Worm (Caenorhabditis elegans) whole organism, L4 larva: ENCODE measurements around the gene Y39G8B.7.

Experiments
- F26F4.8 ChIP-seq: fragments of 200-800 bp; sonication (Bioruptor generic); conservative IDR thresholded peaks from 2 replicates; pipeline ENCODE4 v1.3.6; 2022; ENCODE audit warnings: missing genetic modification characterization, missing compliant biosample characterization
- F37D6.2 ChIP-seq: sonication (generic microtip); optimal IDR thresholded peaks from 2 replicates; lab custom pipeline; 2016; ENCODE audit warnings: mild to moderate bottlenecking, missing genetic modification characterization, missing compliant biosample characterization
- R02D3.7 ChIP-seq: fragments of 150-350 bp; sonication (generic microtip); optimal IDR thresholded peaks from 3 replicates; lab custom pipeline; 2014; ENCODE audit warnings: missing biosample characterization, missing genetic modification characterization
- Y105C5A.15 ChIP-seq: fragments of 200-800 bp; sonication (Bioruptor generic); IDR thresholded peaks from 2 replicates; pipeline ENCODE4 v1.3.6; 2022; ENCODE audit warnings: missing genetic modification characterization, missing compliant biosample characterization
- Y5F2A.4 ChIP-seq: fragments of 200-800 bp; sonication (Bioruptor generic); optimal IDR thresholded peaks from 2 replicates; lab custom pipeline; 2018; ENCODE audit warnings: mild to moderate bottlenecking, missing genetic modification characterization, missing compliant biosample characterization
- Y75B8A.6 ChIP-seq: fragments of 200-800 bp; sonication (Bioruptor generic); IDR thresholded peaks from 2 replicates; pipeline ENCODE4 v1.3.6; 2022; ENCODE audit warnings: missing genetic modification reagents, missing genetic modification characterization, missing compliant biosample characterization
- aha-1 ChIP-seq: fragments of 150-350 bp; peaks from one replicate; lab custom pipeline; 2014; ENCODE audit warnings: missing biosample characterization, missing genetic modification characterization
- arid-1 ChIP-seq: fragments of 200-800 bp; sonication (Bioruptor generic); conservative IDR thresholded peaks from 2 replicates; pipeline ENCODE4 v1.3.6; 2022; ENCODE audit warnings: missing genetic modification reagents, missing genetic modification characterization, missing compliant biosample characterization
- attf-4 ChIP-seq: sonication (generic microtip); optimal IDR thresholded peaks from 3 replicates; lab custom pipeline; 2017; ENCODE audit warnings: missing biosample characterization, missing genetic modification characterization
- ceh-28 ChIP-seq: fragments of 150-350 bp; optimal IDR thresholded peaks from 2 replicates; lab custom pipeline; 2014; ENCODE audit warnings: missing biosample characterization, missing genetic modification reagents, missing genetic modification characterization
- ceh-32 ChIP-seq: sonication (generic microtip); optimal IDR thresholded peaks from 2 replicates; lab custom pipeline; 2016; ENCODE audit warnings: mild to moderate bottlenecking, missing genetic modification characterization, missing compliant biosample characterization; ENCODE audit not compliant: poor library complexity
- ceh-82 ChIP-seq: sonication (generic microtip); optimal IDR thresholded peaks from 2 replicates; lab custom pipeline; 2017; ENCODE audit warnings: missing biosample characterization, missing genetic modification characterization
- ces-1 ChIP-seq: fragments of 150-350 bp; sonication (generic microtip); optimal IDR thresholded peaks from 4 replicates; lab custom pipeline; 2014; ENCODE audit warnings: missing biosample characterization, missing genetic modification reagents, missing genetic modification characterization
- daf-12 ChIP-seq: fragments of 150-350 bp; optimal IDR thresholded peaks from 2 replicates; lab custom pipeline; 2014; ENCODE audit warnings: missing biosample characterization, missing genetic modification reagents, missing genetic modification characterization
- daf-16 ChIP-seq, 3 experiments: sonication (generic microtip); optimal IDR thresholded peaks; 2 replicates each; lab custom pipeline; 2016 to 2017; ENCODE audit warnings: missing genetic modification characterization in 3 of 3, missing genetic modification reagents in 3 of 3, mild to moderate bottlenecking in 2 of 3, missing compliant biosample characterization in 2 of 3, missing biosample characterization in 1 of 3, moderate library complexity in 1 of 3
- daf-19 ChIP-seq: fragments of 200-800 bp; sonication (Bioruptor generic); conservative IDR thresholded peaks from 2 replicates; pipeline ENCODE4 v1.3.6; 2022; ENCODE audit warnings: missing genetic modification characterization, missing compliant biosample characterization
- daf-8 ChIP-seq: fragments of 200-800 bp; sonication (Bioruptor generic); IDR thresholded peaks from 2 replicates; pipeline ENCODE4 v1.3.6; 2022; ENCODE audit warnings: missing genetic modification characterization, missing compliant biosample characterization
- dmd-9 ChIP-seq: fragments of 200-800 bp; sonication (Bioruptor generic); IDR thresholded peaks from 2 replicates; pipeline ENCODE4 v1.3.6; 2022; ENCODE audit warnings: missing genetic modification reagents, missing genetic modification characterization, missing compliant biosample characterization
- dpl-1 ChIP-seq: fragments of 150-350 bp; optimal IDR thresholded peaks from 2 replicates; lab custom pipeline; 2014; ENCODE audit warnings: missing biosample characterization, missing genetic modification reagents, missing genetic modification characterization
- duxl-1 ChIP-seq: sonication (generic microtip); optimal IDR thresholded peaks from 2 replicates; lab custom pipeline; 2016; ENCODE audit warnings: mild to moderate bottlenecking, missing genetic modification characterization, moderate library complexity, missing compliant biosample characterization; ENCODE audit not compliant: poor library complexity
- egl-43 ChIP-seq: fragments of 200-800 bp; sonication (Bioruptor generic); IDR thresholded peaks from 2 replicates; pipeline ENCODE4 v1.3.6; 2022; ENCODE audit warnings: missing genetic modification reagents, missing genetic modification characterization, missing compliant biosample characterization
- hif-1 ChIP-seq, 2 experiments: sonication (generic microtip); optimal IDR thresholded peaks; 2 replicates each; lab custom pipeline; 2016 to 2017; ENCODE audit warnings: missing compliant biosample characterization in 2 of 2, missing genetic modification characterization in 2 of 2, missing genetic modification reagents in 2 of 2, missing genotype in 2 of 2, mild to moderate bottlenecking in 1 of 2
- hlh-11 ChIP-seq: fragments of 200-800 bp; sonication (Bioruptor generic); optimal IDR thresholded peaks from 2 replicates; lab custom pipeline; 2018; ENCODE audit warnings: mild to moderate bottlenecking, missing genetic modification characterization, missing compliant biosample characterization
- hlh-30 ChIP-seq: sonication (generic microtip); optimal IDR thresholded peaks from 2 replicates; lab custom pipeline; 2017; ENCODE audit warnings: antibody characterized with exemption, mild to moderate bottlenecking, missing genetic modification characterization, missing compliant biosample characterization; ENCODE audit not compliant: insufficient read depth
- jun-1 ChIP-seq: fragments of 150-350 bp; optimal IDR thresholded peaks from 2 replicates; lab custom pipeline; 2014; ENCODE audit warnings: missing biosample characterization, missing genetic modification reagents, missing genetic modification characterization
- lim-7 ChIP-seq: fragments of 200-800 bp; sonication (Bioruptor generic); IDR thresholded peaks from 2 replicates; pipeline ENCODE4 v1.3.6; 2022; ENCODE audit warnings: missing genetic modification characterization, missing compliant biosample characterization
- lin-29 ChIP-seq: fragments of 200-800 bp; sonication (Bioruptor generic); IDR thresholded peaks from 2 replicates; pipeline ENCODE4 v1.3.6; 2022; ENCODE audit warnings: missing genetic modification reagents, missing genetic modification characterization, missing compliant biosample characterization
- lir-3 ChIP-seq: sonication (generic microtip); optimal IDR thresholded peaks from 2 replicates; lab custom pipeline; 2016; ENCODE audit warnings: mild to moderate bottlenecking, missing genetic modification characterization, missing compliant biosample characterization
- madf-5 ChIP-seq, 2 experiments: fragments of 200-800 bp; sonication (Bioruptor generic); IDR thresholded peaks; 2 replicates each; pipeline ENCODE4 v1.3.6; 2022; ENCODE audit warnings: missing compliant biosample characterization in 2 of 2, missing genetic modification characterization in 2 of 2
- mdl-1 ChIP-seq, 2 experiments: fragments of 150-350 bp in 1 of 2; sonication (generic microtip) in 1 of 2; optimal IDR thresholded peaks; 2 replicates each; lab custom pipeline; 2014 to 2017; ENCODE audit warnings: missing biosample characterization in 2 of 2, missing genetic modification characterization in 2 of 2
- mep-1 ChIP-seq: fragments of 150-350 bp; sonication (generic microtip); optimal IDR thresholded peaks from 3 replicates; lab custom pipeline; 2014; ENCODE audit warnings: missing biosample characterization, missing genetic modification characterization
- mes-2 ChIP-seq: sonication (generic microtip); optimal IDR thresholded peaks from 2 replicates; lab custom pipeline; 2016; ENCODE audit warnings: missing genotype, mild to moderate bottlenecking, missing genetic modification characterization, missing compliant biosample characterization; ENCODE audit not compliant: poor library complexity, severe bottlenecking
- nhr-102 ChIP-seq: sonication (generic microtip); optimal IDR thresholded peaks from 2 replicates; lab custom pipeline; 2016; ENCODE audit warnings: mild to moderate bottlenecking, missing genetic modification characterization, moderate library complexity, missing compliant biosample characterization
- nhr-111 ChIP-seq: fragments of 200-800 bp; sonication (Bioruptor generic); optimal IDR thresholded peaks from 2 replicates; lab custom pipeline; 2018; ENCODE audit warnings: mild to moderate bottlenecking, missing genetic modification characterization, missing compliant biosample characterization
- nhr-25 ChIP-seq: sonication (generic microtip); optimal IDR thresholded peaks from 2 replicates; lab custom pipeline; 2017; ENCODE audit warnings: missing genetic modification characterization, mild to moderate bottlenecking, missing compliant biosample characterization, antibody characterized with exemption, moderate library complexity, borderline replicate concordance; ENCODE audit not compliant: insufficient read depth
- nhr-28 ChIP-seq: fragments of 150-350 bp; optimal IDR thresholded peaks from 2 replicates; lab custom pipeline; 2014; ENCODE audit warnings: missing biosample characterization, missing genetic modification characterization
- nhr-41 ChIP-seq: fragments of 200-800 bp; sonication (Bioruptor generic); IDR thresholded peaks from 2 replicates; pipeline ENCODE4 v1.3.6; 2022; ENCODE audit warnings: missing genetic modification reagents, missing genetic modification characterization, missing compliant biosample characterization
- nhr-6 ChIP-seq: fragments of 150-350 bp; optimal IDR thresholded peaks from 2 replicates; lab custom pipeline; 2014; ENCODE audit warnings: missing biosample characterization, missing genetic modification characterization
- nhr-77 ChIP-seq: fragments of 150-350 bp; optimal IDR thresholded peaks from 2 replicates; lab custom pipeline; 2014; ENCODE audit warnings: missing biosample characterization, missing genetic modification characterization
- pha-4 ChIP-seq, 2 experiments: fragments of 150-350 bp in 1 of 2; fragments of 200-800 bp in 1 of 2; sonication (Bioruptor generic) in 1 of 2; IDR thresholded peaks in 1 of 2; optimal IDR thresholded peaks in 1 of 2; 2 replicates each; pipeline versions ENCODE4 v1.3.6 to Lab custom; 2014 to 2022; ENCODE audit warnings: missing genetic modification characterization in 2 of 2, missing genetic modification reagents in 2 of 2, missing biosample characterization in 1 of 2, missing compliant biosample characterization in 1 of 2
- pqm-1 ChIP-seq: sonication (generic microtip); optimal IDR thresholded peaks from 2 replicates; lab custom pipeline; 2017; ENCODE audit warnings: missing biosample characterization, missing genetic modification characterization
- rbr-2 ChIP-seq: sonication (generic microtip); optimal IDR thresholded peaks from 2 replicates; lab custom pipeline; 2016; ENCODE audit warnings: missing genotype, missing genetic modification characterization, missing compliant biosample characterization
- skn-1 ChIP-seq: fragments of 150-350 bp; optimal IDR thresholded peaks from 2 replicates; lab custom pipeline; 2014; ENCODE audit warnings: missing biosample characterization, missing genetic modification characterization
- snpc-4 ChIP-seq: fragments of 150-350 bp; optimal IDR thresholded peaks from 2 replicates; lab custom pipeline; 2014; ENCODE audit warnings: missing biosample characterization, missing genetic modification characterization
- spr-3 ChIP-seq: fragments of 200-800 bp; sonication (Bioruptor generic); optimal IDR thresholded peaks from 2 replicates; lab custom pipeline; 2018; ENCODE audit warnings: mild to moderate bottlenecking, missing genetic modification characterization, missing compliant biosample characterization
- vab-7 ChIP-seq: fragments of 200-800 bp; sonication (Bioruptor generic); IDR thresholded peaks from 2 replicates; pipeline ENCODE4 v1.3.6; 2022; ENCODE audit warnings: missing genetic modification reagents, missing genetic modification characterization, missing compliant biosample characterization
- zfp-2 ChIP-seq: sonication (generic microtip); optimal IDR thresholded peaks from 2 replicates; lab custom pipeline; 2016; ENCODE audit warnings: mild to moderate bottlenecking, missing genetic modification characterization, missing compliant biosample characterization
- zfp-3 ChIP-seq: fragments of 200-800 bp; sonication (Bioruptor generic); conservative IDR thresholded peaks from 2 replicates; pipeline ENCODE4 v1.3.6; 2022; ENCODE audit warnings: missing genetic modification reagents, missing genetic modification characterization, missing compliant biosample characterization
- zip-11 ChIP-seq: fragments of 200-800 bp; sonication (Bioruptor generic); IDR thresholded peaks from 2 replicates; pipeline ENCODE4 v1.3.6; 2022; ENCODE audit warnings: missing genetic modification characterization, missing compliant biosample characterization
- ztf-11 ChIP-seq: fragments of 150-350 bp; optimal IDR thresholded peaks from 2 replicates; lab custom pipeline; 2014; ENCODE audit warnings: missing biosample characterization, missing genetic modification characterization
- ztf-7 ChIP-seq: fragments of 150-350 bp; optimal IDR thresholded peaks from 2 replicates; lab custom pipeline; 2014; ENCODE audit warnings: missing biosample characterization, missing genetic modification characterization

Y39G8B.7 gene

DNA sequence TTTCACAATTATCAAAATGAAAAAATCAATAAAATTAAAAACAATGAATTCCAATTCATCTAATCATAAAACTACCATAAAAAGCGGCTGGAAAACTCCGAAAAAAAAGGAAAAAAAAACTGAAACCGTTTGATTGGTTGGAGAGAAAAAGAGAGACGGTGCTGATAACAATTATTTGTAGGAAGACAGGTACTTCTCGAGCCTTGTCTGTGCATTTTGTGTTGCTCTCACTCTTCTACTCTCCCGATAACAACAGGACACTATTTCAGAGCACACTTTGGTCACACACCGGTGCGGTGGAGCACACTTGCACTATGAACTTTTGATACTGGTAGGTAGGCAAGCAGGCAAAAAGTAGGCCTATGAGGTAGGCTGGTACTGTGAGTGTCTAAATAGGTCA, 38.3 kb downstream of the Y39G8B.7 start:
- TF ChIP-seq nhr-77 (tag; lab: Kevin White, UChicago) (peak; percentile 99), dpl-1 (GFP tag; lab: Kevin White, UChicago) (no peak), zfp-3 (GFP tag; lab: Robert Waterston, UW) (no peak), hlh-11 (tag; lab: Kevin White, UChicago) (peak; percentile 84), daf-19 (no peak), snpc-4 (no peak), daf-16 (GFP tag; optimal IDR thresholded peaks at IDR 0.05; lab: Kevin White, UChicago) (peak in 1 of 2 experiments; percentile 21), daf-16 (tag; optimal IDR thresholded peaks at IDR 0.05; lab: Kevin White, UChicago) (peak; percentile 89), lir-3 (tag; lab: Kevin White, UChicago) (no peak), Y5F2A.4 (no peak), spr-3 (GFP tag; lab: Kevin White, UChicago) (no peak), daf-8 (GFP tag; lab: Robert Waterston, UW) (no peak), aha-1 (peak; percentile 64), daf-12 (tag; lab: Kevin White, UChicago) (no peak), jun-1 (tag; lab: Kevin White, UChicago) (no peak), F26F4.8 (GFP tag; lab: Robert Waterston, UW) (no peak), zip-11 (GFP tag; lab: Robert Waterston, UW) (no peak), pha-4 (GFP tag; IDR thresholded peaks at IDR 0.05; lab: Robert Waterston, UW) (no peak), pha-4 (tag; optimal IDR thresholded peaks at IDR 0.05; lab: Kevin White, UChicago) (no peak), arid-1 (GFP tag; lab: Robert Waterston, UW) (no peak), ztf-7 (no peak), nhr-41 (GFP tag; lab: Robert Waterston, UW) (no peak), F37D6.2 (tag; lab: Kevin White, UChicago) (no peak), dmd-9 (GFP tag; lab: Robert Waterston, UW) (no peak), Y75B8A.6 (no peak), nhr-6 (tag; lab: Kevin White, UChicago) (no peak), duxl-1 (no peak), pqm-1 (tag; lab: Kevin White, UChicago) (peak; percentile 93), attf-4 (tag; lab: Kevin White, UChicago) (no peak), ces-1 (GFP tag; lab: Kevin White, UChicago) (no peak), nhr-28 (tag; lab: Kevin White, UChicago) (peak; percentile 99), rbr-2 (tag; lab: Kevin White, UChicago) (no peak), lin-29 (GFP tag; lab: Robert Waterston, UW) (no peak), nhr-25 (no peak), skn-1 (tag; lab: Kevin White, UChicago) (no peak), mep-1 (tag; lab: Kevin White, UChicago) (peak; percentile 29), nhr-102 (tag; lab: Kevin White, UChicago) (peak; percentile 90), vab-7 (GFP tag; lab: Robert Waterston, UW) (no peak), ceh-28 (tag; lab: Kevin White, UChicago) (no peak), hlh-30 (tag; lab: Kevin White, UChicago) (peak; percentile 50), mes-2 (peak; percentile 37), mdl-1 (tag; optimal IDR thresholded peaks at IDR 0.05; lab: Kevin White, UChicago) (no peak), ceh-82 (tag; lab: Kevin White, UChicago) (no peak), ceh-32 (tag; lab: Kevin White, UChicago) (no peak), nhr-111 (GFP tag; lab: Kevin White, UChicago) (no peak), R02D3.7 (tag; lab: Kevin White, UChicago) (no peak), egl-43 (no peak), hif-1 (tag; optimal IDR thresholded peaks at IDR 0.05; lab: Kevin White, UChicago) (peak in 1 of 2 experiments; percentile 54), ztf-11 (tag; lab: Kevin White, UChicago) (no peak), Y105C5A.15 (GFP tag; lab: Robert Waterston, UW) (no peak), madf-5 (GFP tag; IDR thresholded peaks at IDR 0.05; lab: Robert Waterston, UW) (no peak), lim-7 (GFP tag; lab: Robert Waterston, UW) (no peak), zfp-2 (no peak)
